Worm (Caenorhabditis elegans) whole organism, L4 larva: ENCODE data around the gene twk-11.

Source experiments
- F44E2.7 ChIP-seq: fragments of 200-800 bp; sonication (Bioruptor generic); IDR thresholded peaks from 2 replicates; pipeline ENCODE4 v2.1.2; 2022; ENCODE audit warnings: missing genetic modification characterization, missing compliant biosample characterization
- T20F7.1 ChIP-seq: fragments of 200-800 bp; sonication (Bioruptor generic); optimal IDR thresholded peaks from 2 replicates; lab custom pipeline; 2018; ENCODE audit warnings: mild to moderate bottlenecking, missing genetic modification characterization, missing compliant biosample characterization
- ceh-62 ChIP-seq: sonication (generic microtip); optimal IDR thresholded peaks from 2 replicates; lab custom pipeline; 2017; ENCODE audit warnings: missing biosample characterization, missing genetic modification characterization
- daf-12 ChIP-seq: fragments of 150-350 bp; optimal IDR thresholded peaks from 2 replicates; lab custom pipeline; 2014; ENCODE audit warnings: missing biosample characterization, missing genetic modification reagents, missing genetic modification characterization
- dmd-6 ChIP-seq: fragments of 200-800 bp; sonication (Bioruptor generic); IDR thresholded peaks from 2 replicates; pipeline ENCODE4 v1.3.6; 2022; ENCODE audit warnings: missing genetic modification reagents, missing genetic modification characterization, missing compliant biosample characterization
- lin-39 ChIP-seq: fragments of 150-350 bp; optimal IDR thresholded peaks from 2 replicates; lab custom pipeline; 2014; ENCODE audit warnings: missing biosample characterization, missing genetic modification reagents, missing genetic modification characterization
- nhr-25 ChIP-seq: sonication (generic microtip); optimal IDR thresholded peaks from 2 replicates; lab custom pipeline; 2017; ENCODE audit warnings: missing genetic modification characterization, mild to moderate bottlenecking, missing compliant biosample characterization, antibody characterized with exemption, moderate library complexity, borderline replicate concordance; ENCODE audit not compliant: insufficient read depth
- nhr-41 ChIP-seq: fragments of 200-800 bp; sonication (Bioruptor generic); IDR thresholded peaks from 2 replicates; pipeline ENCODE4 v1.3.6; 2022; ENCODE audit warnings: missing genetic modification reagents, missing genetic modification characterization, missing compliant biosample characterization
- pqm-1 ChIP-seq: sonication (generic microtip); optimal IDR thresholded peaks from 2 replicates; lab custom pipeline; 2017; ENCODE audit warnings: missing biosample characterization, missing genetic modification characterization
- unc-130 ChIP-seq: sonication (generic microtip); optimal IDR thresholded peaks from 2 replicates; lab custom pipeline; 2016; ENCODE audit warnings: missing genetic modification reagents, missing genetic modification characterization, missing compliant biosample characterization
- unc-62 ChIP-seq, 3 experiments: fragments of 150-350 bp in 1 of 3; sonication (generic microtip); optimal IDR thresholded peaks in 2 of 3; peaks in 1 of 3; 1 replicate in 1 of 3; 2 replicates in 2 of 3; lab custom pipeline; 2014 to 2017; ENCODE audit warnings: missing biosample characterization in 3 of 3, missing genetic modification characterization in 3 of 3, missing genetic modification reagents in 3 of 3, missing genotype in 1 of 3
- ztf-11 ChIP-seq: fragments of 150-350 bp; optimal IDR thresholded peaks from 2 replicates; lab custom pipeline; 2014; ENCODE audit warnings: missing biosample characterization, missing genetic modification characterization

DNA sequence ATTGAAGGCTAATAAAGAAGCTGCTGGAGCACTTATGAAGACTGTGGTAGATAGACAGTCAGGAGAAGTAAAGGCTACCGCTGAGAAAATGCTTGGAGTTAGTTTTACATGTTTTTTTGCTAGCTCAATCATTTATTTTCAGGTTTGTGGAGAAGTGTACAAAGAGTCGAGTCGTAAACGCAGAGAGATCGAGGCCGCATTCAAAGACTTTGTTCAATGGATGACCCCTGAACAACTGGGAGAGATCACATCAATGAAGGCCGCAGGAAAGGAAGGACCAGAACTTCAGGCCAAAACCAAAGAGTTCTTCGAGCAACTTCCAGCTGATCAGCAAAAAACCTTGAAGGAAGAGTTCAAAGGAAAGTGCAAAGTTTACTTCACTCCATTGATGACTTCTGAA, 42.4 kb upstream of the twk-11 start:
- no peak for TF ChIP-seq dmd-6
- no peak for TF ChIP-seq F44E2.7 (GFP tag; lab: Robert Waterston, UW)
- no peak for TF ChIP-seq ztf-11
- TF ChIP-seq T20F7.1 (GFP tag; lab: Kevin White, UChicago) = no peak
- peak in 1 of 2 experiments; percentile 76 for TF ChIP-seq unc-62 (GFP tag; optimal IDR thresholded peaks at IDR 0.05 in 1 of 2; lab: Kevin White, UChicago)
- no peak for TF ChIP-seq unc-62 (tag; optimal IDR thresholded peaks at IDR 0.05; lab: Kevin White, UChicago)
- no peak for TF ChIP-seq daf-12 (tag; lab: Kevin White, UChicago)
- no peak for TF ChIP-seq unc-130 (GFP tag; lab: Kevin White, UChicago)
- TF ChIP-seq pqm-1 (tag; lab: Kevin White, UChicago) = no peak
- TF ChIP-seq nhr-41 (GFP tag; lab: Robert Waterston, UW) = no peak
- TF ChIP-seq ceh-62 (tag; lab: Kevin White, UChicago) = no peak
- TF ChIP-seq lin-39 (tag; lab: Kevin White, UChicago) = no peak
- no peak for TF ChIP-seq nhr-25
